Fruit fly (Drosophila melanogaster) whole organism, embryonic: ENCODE measurements around the gene CG11920.

Experiments
- CG11560 ChIP-seq: fragments of 200-800 bp; sonication (Bioruptor generic); IDR thresholded peaks from 3 replicates; pipeline ENCODE4 v1.3.6; 2022; ENCODE audit warnings: missing biosample characterization, missing genetic modification characterization
- CG17361 ChIP-seq: fragments of 200-800 bp; sonication (Bioruptor generic); IDR thresholded peaks from 3 replicates; pipeline ENCODE4 v1.3.6; 2022; ENCODE audit warnings: missing biosample characterization, missing genetic modification characterization
- CG17568 ChIP-seq: fragments of 200-800 bp; sonication (Bioruptor generic); optimal IDR thresholded peaks from 2 replicates; lab custom pipeline; 2018; ENCODE audit warnings: missing biosample characterization, mild to moderate bottlenecking, missing genetic modification characterization, moderate library complexity
- CG2889 ChIP-seq: fragments of 200-800 bp; sonication (Bioruptor generic); IDR thresholded peaks from 3 replicates; pipeline ENCODE4 v1.3.6; 2022; ENCODE audit warnings: missing biosample characterization, missing genetic modification characterization
- CG43689 ChIP-seq: fragments of 200-800 bp; sonication (Bioruptor generic); IDR thresholded peaks from 2 replicates; pipeline ENCODE4 v1.3.6; 2022; ENCODE audit warnings: missing biosample characterization, missing genetic modification characterization
- Dip2 ChIP-seq: fragments of 200-800 bp; sonication (Bioruptor generic); IDR thresholded peaks from 2 replicates; pipeline ENCODE4 v1.3.6; 2022; ENCODE audit warnings: missing biosample characterization, missing genetic modification characterization
- Hr51 ChIP-seq, 2 experiments: fragments of 200-800 bp; sonication (Bioruptor generic); optimal IDR thresholded peaks; 2 replicates in 1 of 2; 3 replicates in 1 of 2; lab custom pipeline; 2016 to 2018; ENCODE audit warnings: missing biosample characterization in 2 of 2, missing genetic modification characterization in 2 of 2, mild to moderate bottlenecking in 1 of 2, moderate library complexity in 1 of 2
- Lpt ChIP-seq: fragments of >200 bp; optimal IDR thresholded peaks from 2 replicates; lab custom pipeline; 2018; ENCODE audit warnings: missing biosample characterization, missing genetic modification characterization
- MESR4 ChIP-seq: fragments of 200-800 bp; sonication (Bioruptor generic); optimal IDR thresholded peaks from 2 replicates; lab custom pipeline; 2018; ENCODE audit warnings: missing biosample characterization, mild to moderate bottlenecking, missing genetic modification characterization, moderate library complexity
- Ravus ChIP-seq: fragments of 200-800 bp; sonication (Bioruptor generic); IDR thresholded peaks from 2 replicates; pipeline ENCODE4 v1.3.6; 2022; ENCODE audit warnings: missing biosample characterization, missing genetic modification characterization
- Sry-δ ChIP-seq: fragments of 200-800 bp; sonication (Bioruptor generic); optimal IDR thresholded peaks from 2 replicates; lab custom pipeline; 2016; ENCODE audit warnings: missing biosample characterization, missing genetic modification characterization
- fd3F ChIP-seq: fragments of 200-800 bp; sonication (Bioruptor generic); optimal IDR thresholded peaks from 2 replicates; lab custom pipeline; 2018; ENCODE audit warnings: missing biosample characterization, mild to moderate bottlenecking, missing genetic modification characterization, moderate library complexity
- kah ChIP-seq: fragments of 200-800 bp; sonication (Bioruptor generic); optimal IDR thresholded peaks from 2 replicates; lab custom pipeline; 2018; ENCODE audit warnings: missing biosample characterization, mild to moderate bottlenecking, missing genetic modification characterization
- pzg ChIP-seq: fragments of 200-800 bp; sonication (Bioruptor generic); optimal IDR thresholded peaks from 3 replicates; lab custom pipeline; 2018; ENCODE audit warnings: missing biosample characterization, mild to moderate bottlenecking, missing genetic modification characterization, moderate library complexity

dm6 chr3R:25049383-25049741 lies 25.3 kb upstream of the CG11920 start, which contains the start of gene CG11791:
- TF ChIP-seq Ravus (GFP tag; lab: Robert Waterston, UW) (no peak), CG17568 (GFP tag; lab: Kevin White, UChicago) (no peak), CG17361 (GFP tag; lab: Robert Waterston, UW) (no peak), CG11560 (tag; lab: Robert Waterston, UW) (no peak), pzg (GFP tag; lab: Kevin White, UChicago) (peak; percentile 28), Lpt (GFP tag; lab: Kevin White, UChicago) (no peak), CG43689 (GFP tag; lab: Robert Waterston, UW) (no peak), MESR4 (GFP tag; lab: Kevin White, UChicago) (no peak), fd3F (no peak), Hr51 (GFP tag; optimal IDR thresholded peaks at IDR 0.05; lab: Kevin White, UChicago) (no peak), CG2889 (GFP tag; lab: Robert Waterston, UW) (no peak), Sry-δ (GFP tag; lab: Kevin White, UChicago) (no peak), Dip2 (GFP tag; lab: Robert Waterston, UW) (no peak), kah (GFP tag; lab: Kevin White, UChicago) (no peak)
